Worm (Caenorhabditis elegans) whole organism, L3 larva: Measurements from ENCODE around the gene Y69A2AL.2.

Experiments
- ZK546.5 ChIP-seq: sonication (generic microtip); optimal IDR thresholded peaks from 2 replicates; lab custom pipeline; 2017; ENCODE audit warnings: missing biosample characterization, missing genetic modification characterization
- aly-2 ChIP-seq: fragments of 150-350 bp; optimal IDR thresholded peaks from 2 replicates; lab custom pipeline; 2014; ENCODE audit warnings: missing biosample characterization, missing genetic modification characterization
- ama-1 ChIP-seq: fragments of 150-350 bp; optimal IDR thresholded peaks from 2 replicates; lab custom pipeline; 2018
- ceh-16 ChIP-seq: sonication (generic microtip); optimal IDR thresholded peaks from 2 replicates; lab custom pipeline; 2017; ENCODE audit warnings: missing biosample characterization, missing genetic modification characterization
- ceh-28 ChIP-seq: fragments of 150-350 bp; optimal IDR thresholded peaks from 2 replicates; lab custom pipeline; 2014; ENCODE audit warnings: missing biosample characterization, missing genetic modification reagents, missing genetic modification characterization
- ceh-9 ChIP-seq: sonication (generic microtip); optimal IDR thresholded peaks from 2 replicates; lab custom pipeline; 2018; ENCODE audit warnings: missing biosample characterization, missing genetic modification characterization
- egl-27 ChIP-seq: sonication (generic microtip); optimal IDR thresholded peaks from 4 replicates; lab custom pipeline; 2017; ENCODE audit warnings: missing biosample characterization, missing genetic modification reagents, missing genetic modification characterization
- egl-5 ChIP-seq: fragments of 150-350 bp; optimal IDR thresholded peaks from 2 replicates; lab custom pipeline; 2017; ENCODE audit warnings: missing biosample characterization, missing genetic modification reagents, missing genetic modification characterization, inconsistent platforms
- elt-1 ChIP-seq: fragments of 150-350 bp; optimal IDR thresholded peaks from 2 replicates; lab custom pipeline; 2014; ENCODE audit warnings: missing biosample characterization, missing genetic modification characterization
- elt-2 ChIP-seq: sonication (generic microtip); optimal IDR thresholded peaks from 2 replicates; lab custom pipeline; 2016; ENCODE audit warnings: missing genetic modification reagents, mild to moderate bottlenecking, missing genetic modification characterization, missing compliant biosample characterization
- elt-3 ChIP-seq, 3 experiments: fragments of 150-350 bp in 1 of 3; sonication (generic microtip) in 2 of 3; optimal IDR thresholded peaks; 2 replicates in 2 of 3; 4 replicates in 1 of 3; lab custom pipeline; 2014 to 2017; ENCODE audit warnings: missing biosample characterization in 3 of 3, missing genetic modification characterization in 3 of 3
- eor-1 ChIP-seq, 2 experiments: fragments of 150-350 bp; optimal IDR thresholded peaks; 2 replicates each; lab custom pipeline; 2014 to 2018; ENCODE audit warnings: missing biosample characterization in 2 of 2, missing genetic modification characterization in 2 of 2
- fkh-10 ChIP-seq: sonication (generic microtip); optimal IDR thresholded peaks from 2 replicates; lab custom pipeline; 2017; ENCODE audit warnings: missing biosample characterization, missing genetic modification reagents, missing genetic modification characterization
- fkh-2 ChIP-seq: fragments of 150-350 bp; optimal IDR thresholded peaks from 2 replicates; lab custom pipeline; 2014; ENCODE audit warnings: missing biosample characterization, missing genetic modification reagents, missing genetic modification characterization
- fos-1 ChIP-seq: fragments of 150-350 bp; optimal IDR thresholded peaks from 2 replicates; lab custom pipeline; 2014; ENCODE audit warnings: missing biosample characterization, missing genetic modification characterization
- hmg-11 ChIP-seq: sonication (generic microtip); optimal IDR thresholded peaks from 2 replicates; lab custom pipeline; 2016; ENCODE audit warnings: missing genetic modification characterization, missing compliant biosample characterization
- lin-15B ChIP-seq: fragments of 150-350 bp; optimal IDR thresholded peaks from 2 replicates; lab custom pipeline; 2014; ENCODE audit warnings: missing biosample characterization, missing genetic modification characterization
- mdl-1 ChIP-seq: fragments of 150-350 bp; optimal IDR thresholded peaks from 2 replicates; lab custom pipeline; 2014; ENCODE audit warnings: missing biosample characterization, missing genetic modification characterization
- mml-1 ChIP-seq: fragments of 150-350 bp; sonication (generic microtip); optimal IDR thresholded peaks from 3 replicates; lab custom pipeline; 2014; ENCODE audit warnings: missing biosample characterization, missing genetic modification characterization
- nfya-1 ChIP-seq: sonication (generic microtip); optimal IDR thresholded peaks from 2 replicates; lab custom pipeline; 2017; ENCODE audit warnings: missing genetic modification characterization, mild to moderate bottlenecking, missing compliant biosample characterization, antibody characterized with exemption, moderate library complexity; ENCODE audit not compliant: insufficient read depth
- nhr-11 ChIP-seq: fragments of 150-350 bp; optimal IDR thresholded peaks from 2 replicates; lab custom pipeline; 2014; ENCODE audit warnings: missing biosample characterization, missing genetic modification characterization
- nhr-12 ChIP-seq: fragments of 150-350 bp; optimal IDR thresholded peaks from 2 replicates; lab custom pipeline; 2014; ENCODE audit warnings: missing biosample characterization, missing genetic modification characterization
- nhr-23 ChIP-seq: fragments of 150-350 bp; optimal IDR thresholded peaks from 2 replicates; lab custom pipeline; 2014; ENCODE audit warnings: missing biosample characterization, missing genetic modification reagents, missing genetic modification characterization
- nhr-28 ChIP-seq: fragments of 150-350 bp; optimal IDR thresholded peaks from 2 replicates; lab custom pipeline; 2014; ENCODE audit warnings: missing biosample characterization, missing genetic modification characterization
- nhr-43 ChIP-seq: sonication (generic microtip); optimal IDR thresholded peaks from 2 replicates; lab custom pipeline; 2016; ENCODE audit warnings: mild to moderate bottlenecking, missing genetic modification characterization, missing compliant biosample characterization; ENCODE audit not compliant: poor library complexity, severe bottlenecking
- nhr-67 ChIP-seq: fragments of 150-350 bp; optimal IDR thresholded peaks from 2 replicates; lab custom pipeline; 2014; ENCODE audit warnings: missing biosample characterization, missing genetic modification characterization
- nhr-76 ChIP-seq: fragments of 150-350 bp; sonication (generic microtip); optimal IDR thresholded peaks from 5 replicates; lab custom pipeline; 2014; ENCODE audit warnings: missing biosample characterization, missing genetic modification characterization
- nhr-77 ChIP-seq: fragments of 150-350 bp; optimal IDR thresholded peaks from 2 replicates; lab custom pipeline; 2014; ENCODE audit warnings: missing biosample characterization, missing genetic modification characterization
- pqm-1 ChIP-seq: fragments of 150-350 bp; optimal IDR thresholded peaks from 2 replicates; lab custom pipeline; 2017; ENCODE audit warnings: missing biosample characterization, missing genetic modification characterization, inconsistent platforms
- sea-2 ChIP-seq: fragments of 150-350 bp; sonication (generic microtip); optimal IDR thresholded peaks from 4 replicates; lab custom pipeline; 2014; ENCODE audit warnings: missing biosample characterization, missing genetic modification reagents, missing genetic modification characterization
- skn-1 ChIP-seq: fragments of 150-350 bp; optimal IDR thresholded peaks from 2 replicates; lab custom pipeline; 2014; ENCODE audit warnings: missing biosample characterization, missing genetic modification characterization
- unc-39 ChIP-seq: sonication (generic microtip); optimal IDR thresholded peaks from 4 replicates; lab custom pipeline; 2017; ENCODE audit warnings: missing biosample characterization, missing genetic modification characterization
- unc-62 ChIP-seq: fragments of 150-350 bp; sonication (generic microtip); optimal IDR thresholded peaks from 4 replicates; lab custom pipeline; 2014; ENCODE audit warnings: missing biosample characterization, missing genetic modification reagents, missing genetic modification characterization

Y69A2AL.2 gene

DNA sequence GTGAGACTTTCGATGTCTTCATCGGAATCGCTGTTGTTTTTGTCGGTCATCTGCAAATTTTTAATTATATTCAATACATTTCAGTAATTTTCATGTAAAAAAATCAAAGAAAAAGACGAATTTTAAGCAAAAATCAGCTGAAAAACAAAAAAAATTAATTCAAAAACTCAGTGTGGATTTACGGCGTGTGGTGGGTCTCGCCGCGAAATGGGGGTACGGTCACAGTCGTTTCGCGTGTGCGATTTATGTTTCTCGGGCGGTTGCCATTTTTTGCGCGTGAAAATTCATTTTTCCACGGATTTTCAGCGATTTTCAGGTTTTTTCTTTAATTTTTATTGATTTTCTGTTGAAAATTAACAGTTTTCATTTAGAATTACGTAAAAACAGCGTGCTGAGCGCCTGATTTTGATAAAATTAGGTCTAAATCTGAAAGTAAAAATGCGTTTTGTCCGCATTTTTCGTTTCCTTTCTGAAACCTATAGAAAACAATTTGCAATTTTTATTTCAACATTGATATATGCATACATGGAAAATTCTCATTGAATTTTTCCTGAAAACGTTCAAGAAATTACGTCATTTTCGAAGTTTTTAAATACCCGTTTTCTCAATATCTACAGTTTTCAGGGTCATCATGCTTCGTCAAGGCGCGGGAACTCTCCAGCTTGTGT, 13.2 kb downstream of the Y69A2AL.2 start, which contains the start of the genes ccdc-12 and Y69A2AR.18 (continued):
- TF ChIP-seq nhr-77 (tag; lab: Kevin White, UChicago) (no peak), egl-27 (no peak), nhr-67 (tag; lab: Kevin White, UChicago) (no peak), nhr-43 (peak; percentile 28), fkh-2 (no peak), hmg-11 (tag; lab: Kevin White, UChicago) (no peak), eor-1 (tag; optimal IDR thresholded peaks at IDR 0.05; lab: Kevin White, UChicago) (no peak), ceh-16 (tag; lab: Kevin White, UChicago) (no peak), nhr-28 (no peak), elt-1 (tag; lab: Kevin White, UChicago) (no peak)

DNA sequence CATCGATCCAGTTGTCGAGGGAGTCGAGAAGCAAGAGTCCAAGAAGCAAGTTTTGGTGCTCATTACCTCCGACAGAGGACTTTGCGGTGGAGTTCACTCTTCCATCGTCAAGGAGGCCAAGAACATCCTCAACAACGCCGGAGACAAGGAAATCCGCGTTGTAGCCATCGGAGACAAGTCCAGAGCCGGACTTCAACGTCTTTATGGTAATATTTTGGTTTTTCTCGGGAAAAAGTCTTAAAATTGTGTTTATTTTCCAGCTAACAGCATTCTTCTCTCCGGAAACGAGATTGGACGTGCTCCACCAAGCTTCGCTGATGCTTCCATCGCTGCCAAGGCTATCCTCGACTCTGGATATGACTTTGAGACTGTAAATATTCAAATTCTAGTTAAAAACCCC, 14.0 kb downstream of the Y69A2AL.2 start:
- TF ChIP-seq nhr-23 = no peak
- TF ChIP-seq elt-1 (tag; lab: Kevin White, UChicago) = no peak
- no peak for TF ChIP-seq fkh-10 (GFP tag; lab: Kevin White, UChicago)
- no peak for TF ChIP-seq mml-1 (tag; lab: Kevin White, UChicago)
- TF ChIP-seq ceh-28 (tag; lab: Kevin White, UChicago) = no peak
- TF ChIP-seq lin-15B (tag; lab: Kevin White, UChicago) = no peak
- TF ChIP-seq, all 47 proteins: peak for 0

DNA sequence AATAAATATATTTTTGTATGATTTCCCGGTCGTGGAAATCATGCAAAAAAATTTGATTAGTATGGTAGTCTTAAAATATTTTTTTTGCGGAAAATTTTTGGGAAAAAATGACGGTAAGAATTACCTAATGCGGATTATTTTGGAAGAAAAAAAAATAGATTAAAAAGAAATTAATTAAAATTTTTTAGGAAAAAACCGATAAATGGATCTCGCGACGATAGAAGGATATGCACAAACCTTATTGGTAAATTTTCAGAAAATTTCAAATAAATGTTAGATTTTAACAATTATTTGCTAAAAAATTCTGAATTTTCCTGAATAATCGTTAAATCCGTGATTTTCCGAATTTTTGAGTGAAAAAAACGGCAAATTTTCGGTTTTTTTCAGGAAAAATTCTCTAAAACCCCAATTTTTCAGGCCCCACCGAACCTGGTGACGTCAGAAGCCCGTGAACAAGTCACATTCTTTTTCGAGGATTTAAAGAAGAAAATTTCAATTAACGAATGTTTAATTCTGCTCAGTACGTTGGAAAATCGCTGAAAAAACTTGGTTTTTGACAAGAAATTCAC, 15.6 kb downstream of the Y69A2AL.2 start, which contains the start of gene Y69A2AR.16:
Gene Y69A2AR.16, plus strand, starts transcription at position 189 of the 569 bp plus-strand sequence.
- no peak for TF ChIP-seq nhr-12 (tag; lab: Kevin White, UChicago)
- TF ChIP-seq elt-2 (tag; lab: Kevin White, UChicago) = peak; percentile 10
- TF ChIP-seq eor-1 (tag; optimal IDR thresholded peaks at IDR 0.05; lab: Kevin White, UChicago) = no peak
- TF ChIP-seq ceh-9 (tag; lab: Kevin White, UChicago) = no peak
- no peak for TF ChIP-seq unc-39
- peak; percentile 27 for TF ChIP-seq aly-2 (tag; lab: Kevin White, UChicago)

DNA sequence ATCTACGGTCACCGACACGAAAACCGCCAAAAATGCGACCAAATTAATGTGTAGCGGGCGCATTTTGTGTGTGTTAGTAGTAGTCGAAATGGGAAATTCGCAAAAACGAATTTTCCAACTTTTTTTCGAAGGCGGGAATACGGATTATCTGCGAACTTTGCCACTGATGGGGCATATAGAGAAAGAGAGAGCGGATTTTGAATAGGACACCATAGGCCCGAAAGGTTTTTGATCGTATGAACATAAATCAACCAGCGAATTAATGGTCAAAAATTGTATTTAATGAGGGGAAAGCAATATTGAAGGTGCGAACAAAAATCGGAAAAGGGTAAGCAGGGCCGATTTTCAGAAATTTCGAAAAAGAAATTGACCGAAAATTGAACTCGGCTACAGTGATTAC, 25.8 kb downstream of the Y69A2AL.2 start, which contains the start of gene Y69A2AR.22:
Gene Y69A2AR.22, minus strand, starts transcription at position 101 of the 400 bp plus-strand sequence.
- no peak for TF ChIP-seq nfya-1
- TF ChIP-seq fkh-2 = no peak
- TF ChIP-seq nhr-43 = no peak
- no peak for TF ChIP-seq unc-62 (GFP tag; lab: Kevin White, UChicago)
- no peak for TF ChIP-seq elt-3 (tag; optimal IDR thresholded peaks at IDR 0.05; lab: Kevin White, UChicago)
- TF ChIP-seq eor-1 (tag; optimal IDR thresholded peaks at IDR 0.05; lab: Kevin White, UChicago) = no peak
- TF ChIP-seq nhr-77 (tag; lab: Kevin White, UChicago) = no peak
- TF ChIP-seq egl-5 (tag; lab: Kevin White, UChicago) = no peak
- no peak for TF ChIP-seq skn-1
- no peak for TF ChIP-seq fkh-10 (GFP tag; lab: Kevin White, UChicago)
- no peak for TF ChIP-seq nhr-76 (tag; lab: Kevin White, UChicago)
- TF ChIP-seq nhr-11 (tag; lab: Kevin White, UChicago) = no peak
- TF ChIP-seq fos-1 = no peak
- TF ChIP-seq ama-1 (lab: Kevin White, UChicago) = no peak
- TF ChIP-seq sea-2 (GFP tag; lab: Kevin White, UChicago) = no peak
- no peak for TF ChIP-seq ZK546.5 (tag; lab: Kevin White, UChicago)

DNA sequence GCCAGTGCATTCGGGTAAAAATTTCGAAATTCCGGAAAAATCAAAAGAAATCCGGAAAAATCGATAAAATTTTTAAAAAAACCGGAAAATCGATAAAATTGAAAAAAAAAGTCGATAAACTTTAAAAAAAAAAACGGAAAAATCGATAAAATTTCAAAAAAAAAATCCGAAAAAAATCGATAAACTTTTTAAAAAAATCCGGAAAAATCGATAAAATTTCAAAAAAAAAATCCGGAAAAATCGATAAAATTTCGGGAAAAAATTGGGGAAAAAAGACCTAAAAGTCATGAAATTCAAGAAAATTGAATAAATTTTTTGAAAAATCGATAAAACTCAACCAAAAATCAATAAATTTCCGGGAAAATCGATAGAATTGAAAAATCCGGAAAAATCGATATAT, 44.8 kb downstream of the Y69A2AL.2 start:
- TF ChIP-seq ceh-28 (tag; lab: Kevin White, UChicago) (peak; percentile 85), mml-1 (tag; lab: Kevin White, UChicago) (no peak), mdl-1 (no peak), pqm-1 (tag; lab: Kevin White, UChicago) (no peak)
